Fruit fly (Drosophila melanogaster) whole organism, prepupa: ENCODE data around the gene CG31777.

Experiments
- CG8119 ChIP-seq: fragments of 200-800 bp; sonication (Bioruptor generic); IDR thresholded peaks from 3 replicates; pipeline ENCODE4 v1.3.6; 2022; ENCODE audit warnings: missing biosample characterization, missing genetic modification characterization
- CG9139 ChIP-seq: fragments of 200-800 bp; sonication (Bioruptor generic); optimal IDR thresholded peaks from 3 replicates; lab custom pipeline; 2017; ENCODE audit warnings: missing biosample characterization, mild to moderate bottlenecking, missing genetic modification characterization
- Hr39 ChIP-seq: fragments of 200-800 bp; sonication (Bioruptor generic); optimal IDR thresholded peaks from 2 replicates; lab custom pipeline; 2016; ENCODE audit warnings: missing biosample characterization, missing genetic modification characterization
- Lpt ChIP-seq: fragments of 200-800 bp; sonication (Bioruptor generic); optimal IDR thresholded peaks from 3 replicates; lab custom pipeline; 2016; ENCODE audit warnings: missing biosample characterization, missing genetic modification characterization
- fd59A ChIP-seq: fragments of 200-800 bp; sonication (Bioruptor generic); optimal IDR thresholded peaks from 2 replicates; lab custom pipeline; 2017; ENCODE audit warnings: missing biosample characterization, mild to moderate bottlenecking, missing genetic modification characterization, missing genetic modification reagents
- fkh ChIP-seq: fragments of 200-800 bp; sonication (Bioruptor generic); optimal IDR thresholded peaks from 3 replicates; lab custom pipeline; 2017; ENCODE audit warnings: missing biosample characterization, mild to moderate bottlenecking, missing genetic modification characterization, moderate library complexity
- net ChIP-seq: fragments of 200-800 bp; sonication (Bioruptor generic); optimal IDR thresholded peaks from 3 replicates; lab custom pipeline; 2016; ENCODE audit warnings: missing biosample characterization, missing genetic modification characterization
- pdm3 ChIP-seq: fragments of 200-800 bp; sonication (Bioruptor generic); optimal IDR thresholded peaks from 3 replicates; lab custom pipeline; 2016; ENCODE audit warnings: missing biosample characterization, missing genetic modification characterization
- spab ChIP-seq: fragments of 200-800 bp; sonication (Bioruptor generic); optimal IDR thresholded peaks from 2 replicates; lab custom pipeline; 2017; ENCODE audit warnings: missing biosample characterization, mild to moderate bottlenecking, missing genetic modification characterization, missing genetic modification reagents

dm6 chr2L:3693082-3693481, 13.8 kb downstream of the CG31777 start, which contains the start of gene CG3513:
- TF ChIP-seq Lpt = no peak
- TF ChIP-seq pdm3 (GFP tag; lab: Kevin White, UChicago) = no peak
- TF ChIP-seq Hr39 (GFP tag; lab: Kevin White, UChicago) = no peak
- no peak for TF ChIP-seq fd59A
- no peak for TF ChIP-seq spab
- no peak for TF ChIP-seq CG8119 (GFP tag; lab: Robert Waterston, UW)
- TF ChIP-seq CG9139 (GFP tag; lab: Kevin White, UChicago) = no peak
- TF ChIP-seq net = no peak
- no peak for TF ChIP-seq fkh
